Fruit fly (Drosophila melanogaster) whole organism, embryonic: Measurements from ENCODE around the gene CG5521.

ENCODE experiments used
- ATbp ChIP-seq: fragments of 200-800 bp; sonication (Bioruptor generic); optimal IDR thresholded peaks from 2 replicates; lab custom pipeline; 2017; ENCODE audit warnings: missing biosample characterization, mild to moderate bottlenecking, missing genetic modification characterization, missing genetic modification reagents
- Atf6 ChIP-seq: fragments of 200-800 bp; sonication (Bioruptor generic); IDR thresholded peaks from 2 replicates; pipeline ENCODE4 v1.3.6; 2022; ENCODE audit warnings: missing biosample characterization, missing genetic modification characterization
- CG10147 ChIP-seq: fragments of 200-800 bp; sonication (Bioruptor generic); optimal IDR thresholded peaks from 2 replicates; lab custom pipeline; 2019; ENCODE audit warnings: missing biosample characterization, mild to moderate bottlenecking, missing genetic modification characterization, moderate library complexity
- CG10431 ChIP-seq: fragments of 200-800 bp; sonication (Bioruptor generic); optimal IDR thresholded peaks from 3 replicates; lab custom pipeline; 2018; ENCODE audit warnings: missing biosample characterization, mild to moderate bottlenecking, missing genetic modification characterization
- CG1233 ChIP-seq: fragments of 200-800 bp; sonication (Bioruptor generic); optimal IDR thresholded peaks from 4 replicates; lab custom pipeline; 2018; ENCODE audit warnings: missing biosample characterization, mild to moderate bottlenecking, missing genetic modification characterization
- CG12659 ChIP-seq: fragments of 200-800 bp; sonication (Bioruptor generic); optimal IDR thresholded peaks from 3 replicates; lab custom pipeline; 2017; ENCODE audit warnings: mild to moderate bottlenecking, missing biosample characterization, missing genetic modification reagents, missing genetic modification characterization
- CG14050 ChIP-seq: fragments of 200-800 bp; sonication (Bioruptor generic); IDR thresholded peaks from 3 replicates; pipeline ENCODE4 v1.3.6; 2022; ENCODE audit warnings: missing biosample characterization, missing genetic modification characterization
- CG17328 ChIP-seq: fragments of 200-800 bp; sonication (Bioruptor generic); IDR thresholded peaks from 2 replicates; pipeline ENCODE4 v1.3.6; 2022; ENCODE audit warnings: missing biosample characterization, missing genetic modification characterization
- CG17568 ChIP-seq: fragments of 200-800 bp; sonication (Bioruptor generic); optimal IDR thresholded peaks from 2 replicates; lab custom pipeline; 2018; ENCODE audit warnings: missing biosample characterization, mild to moderate bottlenecking, missing genetic modification characterization, moderate library complexity
- CG18599 ChIP-seq: fragments of 200-800 bp; sonication (Bioruptor generic); optimal IDR thresholded peaks from 3 replicates; lab custom pipeline; 2017; ENCODE audit warnings: missing biosample characterization, missing genetic modification characterization, mild to moderate bottlenecking, moderate library complexity, missing genetic modification reagents
- CG18619 ChIP-seq: fragments of 200-800 bp; sonication (Bioruptor generic); optimal IDR thresholded peaks from 3 replicates; lab custom pipeline; 2017; ENCODE audit warnings: missing biosample characterization, mild to moderate bottlenecking, missing genetic modification characterization
- CG2875 ChIP-seq: fragments of 200-800 bp; sonication (Bioruptor generic); optimal IDR thresholded peaks from 2 replicates; lab custom pipeline; 2017; ENCODE audit warnings: missing biosample characterization, mild to moderate bottlenecking, missing genetic modification characterization, missing genetic modification reagents
- CG31441 ChIP-seq: fragments of 200-800 bp; sonication (Bioruptor generic); IDR thresholded peaks from 2 replicates; pipeline ENCODE4 v1.3.6; 2022; ENCODE audit warnings: missing biosample characterization, missing genetic modification characterization
- CG3995 ChIP-seq: fragments of 200-800 bp; sonication (Bioruptor generic); optimal IDR thresholded peaks from 3 replicates; lab custom pipeline; 2016; ENCODE audit warnings: missing biosample characterization, missing genetic modification characterization
- CG43689 ChIP-seq: fragments of 200-800 bp; sonication (Bioruptor generic); IDR thresholded peaks from 2 replicates; pipeline ENCODE4 v1.3.6; 2022; ENCODE audit warnings: missing biosample characterization, missing genetic modification characterization
- CG7839 ChIP-seq: fragments of 200-800 bp; sonication (Bioruptor generic); optimal IDR thresholded peaks from 3 replicates; lab custom pipeline; 2018; ENCODE audit warnings: missing biosample characterization, mild to moderate bottlenecking, missing genetic modification characterization, moderate library complexity
- CG9876 ChIP-seq: fragments of 200-800 bp; sonication (Bioruptor generic); optimal IDR thresholded peaks from 2 replicates; lab custom pipeline; 2016; ENCODE audit warnings: missing biosample characterization, missing genetic modification characterization
- CoRest ChIP-seq: fragments of 200-800 bp; sonication (Bioruptor generic); optimal IDR thresholded peaks from 3 replicates; lab custom pipeline; 2018; ENCODE audit warnings: missing biosample characterization, mild to moderate bottlenecking, missing genetic modification characterization, moderate library complexity
- Dek ChIP-seq: fragments of 200-800 bp; sonication (Bioruptor generic); optimal IDR thresholded peaks from 3 replicates; lab custom pipeline; 2019; ENCODE audit warnings: missing biosample characterization, mild to moderate bottlenecking, missing genetic modification characterization, moderate library complexity
- Eip74EF ChIP-seq, 2 experiments: fragments of 200-800 bp in 1 of 2; fragments of >200 bp in 1 of 2; sonication (Bioruptor generic) in 1 of 2; optimal IDR thresholded peaks; 2 replicates each; lab custom pipeline; 2017 to 2019; ENCODE audit warnings: missing biosample characterization in 2 of 2, missing genetic modification characterization in 2 of 2, mild to moderate bottlenecking in 1 of 2, moderate library complexity in 1 of 2
- Fer1 ChIP-seq: fragments of 200-800 bp; sonication (Bioruptor generic); optimal IDR thresholded peaks from 2 replicates; lab custom pipeline; 2017; ENCODE audit warnings: missing biosample characterization, mild to moderate bottlenecking, missing genetic modification characterization
- Lhr ChIP-seq: fragments of 200-800 bp; sonication (Bioruptor generic); optimal IDR thresholded peaks from 3 replicates; lab custom pipeline; 2017; ENCODE audit warnings: mild to moderate bottlenecking, missing biosample characterization, missing genetic modification reagents, missing genetic modification characterization
- Oaz ChIP-seq: fragments of 200-800 bp; sonication (Bioruptor generic); IDR thresholded peaks from 2 replicates; pipeline ENCODE4 v1.3.6; 2022; ENCODE audit warnings: missing biosample characterization, missing genetic modification characterization
- Optix ChIP-seq: fragments of 200-800 bp; sonication (Bioruptor generic); IDR thresholded peaks from 3 replicates; pipeline ENCODE4 v1.3.6; 2022; ENCODE audit warnings: missing biosample characterization, missing genetic modification characterization
- Trl ChIP-seq, 3 experiments: fragments of >200 bp in 2 of 3; fragments of 200-800 bp in 1 of 3; sonication (Bioruptor generic) in 1 of 3; optimal IDR thresholded peaks; 2 replicates in 1 of 3; 3 replicates in 2 of 3; lab custom pipeline; 2016 to 2017; ENCODE audit warnings: missing biosample characterization in 1 of 3, missing genetic modification characterization in 1 of 3
- Xbp1 ChIP-seq: fragments of 200-800 bp; sonication (Bioruptor generic); optimal IDR thresholded peaks from 3 replicates; lab custom pipeline; 2016; ENCODE audit warnings: missing biosample characterization, mild to moderate bottlenecking, missing genetic modification characterization
- ac ChIP-seq: fragments of 200-800 bp; sonication (Bioruptor generic); optimal IDR thresholded peaks from 3 replicates; lab custom pipeline; 2017; ENCODE audit warnings: missing biosample characterization, mild to moderate bottlenecking, missing genetic modification characterization
- az2 ChIP-seq: fragments of 200-800 bp; sonication (Bioruptor generic); optimal IDR thresholded peaks from 3 replicates; lab custom pipeline; 2016; ENCODE audit warnings: missing biosample characterization, missing genetic modification characterization
- bcd ChIP-seq: fragments of 200-800 bp; sonication (Bioruptor generic); optimal IDR thresholded peaks from 2 replicates; lab custom pipeline; 2017; ENCODE audit warnings: missing biosample characterization, mild to moderate bottlenecking, missing genetic modification characterization
- bigmax ChIP-seq: fragments of 200-800 bp; sonication (Bioruptor generic); optimal IDR thresholded peaks from 2 replicates; lab custom pipeline; 2018; ENCODE audit warnings: missing biosample characterization, mild to moderate bottlenecking, missing genetic modification characterization
- bsh ChIP-seq, 2 experiments: fragments of 200-800 bp; sonication (Bioruptor generic); optimal IDR thresholded peaks; 2 replicates each; lab custom pipeline; 2017 to 2018; ENCODE audit warnings: mild to moderate bottlenecking in 2 of 2, missing biosample characterization in 2 of 2, missing genetic modification characterization in 2 of 2, moderate library complexity in 1 of 2
- corto ChIP-seq: fragments of 200-800 bp; sonication (Bioruptor generic); optimal IDR thresholded peaks from 2 replicates; lab custom pipeline; 2016; ENCODE audit warnings: missing biosample characterization, mild to moderate bottlenecking, missing genetic modification characterization, moderate library complexity
- crc ChIP-seq: fragments of 200-800 bp; sonication (Bioruptor generic); optimal IDR thresholded peaks from 2 replicates; lab custom pipeline; 2016; ENCODE audit warnings: missing biosample characterization, missing genetic modification characterization
- dmrt11E ChIP-seq: fragments of 200-800 bp; sonication (Bioruptor generic); optimal IDR thresholded peaks from 3 replicates; lab custom pipeline; 2018; ENCODE audit warnings: missing biosample characterization, mild to moderate bottlenecking, missing genetic modification characterization, moderate library complexity
- dpn ChIP-seq, 2 experiments: fragments of 200-800 bp; sonication (Bioruptor generic); optimal IDR thresholded peaks; 3 replicates each; lab custom pipeline; 2016; ENCODE audit warnings: missing biosample characterization in 2 of 2, missing genetic modification characterization in 2 of 2
- ems ChIP-seq: fragments of 200-800 bp; sonication (Bioruptor generic); optimal IDR thresholded peaks from 3 replicates; lab custom pipeline; 2016; ENCODE audit warnings: missing biosample characterization, missing genetic modification characterization
- esg ChIP-seq: fragments of 200-800 bp; sonication (Bioruptor generic); conservative IDR thresholded peaks from 2 replicates; pipeline ENCODE4 v1.3.6; 2022; ENCODE audit warnings: missing biosample characterization, missing genetic modification characterization
- eve ChIP-seq, 2 experiments: fragments of >200 bp; optimal IDR thresholded peaks; 2 replicates each; lab custom pipeline; 2017; ENCODE audit warnings: missing biosample characterization in 2 of 2, missing genetic modification characterization in 2 of 2
- exex ChIP-seq: fragments of 200-800 bp; sonication (Bioruptor generic); optimal IDR thresholded peaks from 4 replicates; lab custom pipeline; 2018; ENCODE audit warnings: missing biosample characterization, mild to moderate bottlenecking, missing genetic modification characterization, moderate library complexity
- eyg ChIP-seq: fragments of 200-800 bp; sonication (Bioruptor generic); optimal IDR thresholded peaks from 3 replicates; lab custom pipeline; 2016; ENCODE audit warnings: missing biosample characterization, missing genetic modification characterization
- fd96Cb ChIP-seq: fragments of 200-800 bp; sonication (Bioruptor generic); optimal IDR thresholded peaks from 2 replicates; lab custom pipeline; 2018; ENCODE audit warnings: missing biosample characterization, mild to moderate bottlenecking, missing genetic modification characterization, moderate library complexity
- hkb ChIP-seq, 2 experiments: fragments of 200-800 bp in 1 of 2; fragments of >200 bp in 1 of 2; sonication (Bioruptor generic) in 1 of 2; IDR thresholded peaks in 1 of 2; optimal IDR thresholded peaks in 1 of 2; 2 replicates each; pipeline versions ENCODE4 v1.3.6 to Lab custom; 2017 to 2022; ENCODE audit warnings: missing biosample characterization in 1 of 2, missing genetic modification characterization in 1 of 2
- jing ChIP-seq: fragments of 200-800 bp; sonication (Bioruptor generic); optimal IDR thresholded peaks from 2 replicates; lab custom pipeline; 2018; ENCODE audit warnings: missing biosample characterization, mild to moderate bottlenecking, missing genetic modification characterization
- nerfin-1 ChIP-seq: fragments of 200-800 bp; sonication (Bioruptor generic); optimal IDR thresholded peaks from 3 replicates; lab custom pipeline; 2019; ENCODE audit warnings: missing biosample characterization, mild to moderate bottlenecking, missing genetic modification characterization, moderate library complexity
- nom ChIP-seq: fragments of 200-800 bp; sonication (Bioruptor generic); optimal IDR thresholded peaks from 2 replicates; lab custom pipeline; 2017; ENCODE audit warnings: missing biosample characterization, missing genetic modification characterization, mild to moderate bottlenecking, moderate library complexity, missing genetic modification reagents
- repo ChIP-seq: fragments of 200-800 bp; sonication (Bioruptor generic); optimal IDR thresholded peaks from 2 replicates; lab custom pipeline; 2016; ENCODE audit warnings: missing biosample characterization, missing genetic modification characterization
- sob ChIP-seq: fragments of 200-800 bp; sonication (Bioruptor generic); IDR thresholded peaks from 2 replicates; pipeline ENCODE4 v1.3.6; 2022; ENCODE audit warnings: missing biosample characterization, missing genetic modification characterization
- tgo ChIP-seq: fragments of 200-800 bp; sonication (Bioruptor generic); IDR thresholded peaks from 3 replicates; pipeline ENCODE4 v1.3.6; 2022; ENCODE audit warnings: missing biosample characterization, missing genetic modification characterization

CG5521 gene

dm6 chr3R:26928424-26928823, 38.3 kb upstream of the CG5521 start:
- TF ChIP-seq Oaz (GFP tag; lab: Robert Waterston, UW) = 0 out of 2 replicates have a peak, but pooled peaks have one; percentile 23
- peak; percentile 16 for TF ChIP-seq dmrt11E
- peak; percentile 37 for TF ChIP-seq CG17568
- no peak for TF ChIP-seq CG10431 (GFP tag; lab: Kevin White, UChicago)
- TF ChIP-seq Optix (GFP tag; lab: Robert Waterston, UW) = no peak
- TF ChIP-seq bsh (GFP tag; optimal IDR thresholded peaks at IDR 0.05; lab: Kevin White, UChicago) = peak; percentile 77 to 79
- TF ChIP-seq CG10147 (GFP tag; lab: Kevin White, UChicago) = peak; percentile 49
- TF ChIP-seq CG9876 (GFP tag; lab: Kevin White, UChicago) = no peak
- no peak for TF ChIP-seq crc (GFP tag; lab: Kevin White, UChicago)
- peak in 1 of 2 experiments; percentile 78 for TF ChIP-seq eve (GFP tag; optimal IDR thresholded peaks at IDR 0.05; lab: Kevin White, UChicago)
- TF ChIP-seq tgo (GFP tag; lab: Robert Waterston, UW) = peak; percentile 34; the same call in 2 of the 3 replicates
- peak; percentile 72 for TF ChIP-seq fd96Cb (tag; lab: Kevin White, UChicago)
- TF ChIP-seq CG43689 (GFP tag; lab: Robert Waterston, UW) = peak; percentile 39; the same call in 1 of the 2 replicates
- peak; percentile 86 for TF ChIP-seq corto (GFP tag; lab: Kevin White, UChicago)
- peak; percentile 13 for TF ChIP-seq CG1233 (GFP tag; lab: Kevin White, UChicago)
- TF ChIP-seq CG18599 (GFP tag; lab: Kevin White, UChicago) = peak; percentile 2
- TF ChIP-seq CG31441 (GFP tag; lab: Robert Waterston, UW) = peak; percentile 43; the same call in 1 of the 2 replicates
- TF ChIP-seq CG17328 = peak; percentile 79
- peak; percentile 43; the same call in 1 of the 2 replicates for TF ChIP-seq Atf6 (GFP tag; lab: Robert Waterston, UW)
- peak; percentile 57 for TF ChIP-seq jing (GFP tag; lab: Kevin White, UChicago)
- TF ChIP-seq exex (tag; lab: Kevin White, UChicago) = no peak
- peak; percentile 64 for TF ChIP-seq nom (GFP tag; lab: Kevin White, UChicago)
- peak; percentile 59 for TF ChIP-seq az2 (GFP tag; lab: Kevin White, UChicago)
- TF ChIP-seq CG7839 = peak; percentile 70
- peak; percentile 17 for TF ChIP-seq CG18619 (GFP tag; lab: Kevin White, UChicago)
- TF ChIP-seq esg = 0 out of 2 replicates have a peak, but pooled peaks have one; percentile 23
- TF ChIP-seq ATbp (GFP tag; lab: Kevin White, UChicago) = peak; percentile 50
- no peak for TF ChIP-seq eyg (GFP tag; lab: Kevin White, UChicago)
- peak; percentile 33 for TF ChIP-seq ems (GFP tag; lab: Kevin White, UChicago)
- no peak for TF ChIP-seq Lhr (GFP tag; lab: Kevin White, UChicago)
- no peak for TF ChIP-seq CG3995
- TF ChIP-seq Xbp1 (GFP tag; lab: Kevin White, UChicago) = peak; percentile 60
- TF ChIP-seq sob (GFP tag; lab: Robert Waterston, UW) = peak; percentile 64
- no peak for TF ChIP-seq CG2875 (GFP tag; lab: Kevin White, UChicago)
- TF ChIP-seq Dek (tag; lab: Kevin White, UChicago) = peak; percentile 28
- peak; percentile 48 for TF ChIP-seq CG12659 (GFP tag; lab: Kevin White, UChicago)
- peak; percentile 51 for TF ChIP-seq Fer1 (GFP tag; lab: Kevin White, UChicago)
- TF ChIP-seq dpn (GFP tag; optimal IDR thresholded peaks at IDR 0.05; lab: Kevin White, UChicago) = peak in 1 of 2 experiments; percentile 46
- peak in 1 of 2 experiments; percentile 59 for TF ChIP-seq Eip74EF (GFP tag; optimal IDR thresholded peaks at IDR 0.05; lab: Kevin White, UChicago)
- TF ChIP-seq bigmax (GFP tag; lab: Kevin White, UChicago) = no peak
- TF ChIP-seq CG14050 = peak; percentile 47; the same call in 1 of the 3 replicates
- peak; percentile 22 for TF ChIP-seq bcd (GFP tag; lab: Kevin White, UChicago)
- no peak for TF ChIP-seq repo (GFP tag; lab: Kevin White, UChicago)
- TF ChIP-seq hkb (optimal IDR thresholded peaks at IDR 0.05; lab: Kevin White, UChicago) = no peak
- peak; percentile 69; the same call in 1 of the 2 replicates for TF ChIP-seq hkb (GFP tag; IDR thresholded peaks at IDR 0.05; lab: Robert Waterston, UW)
- peak; percentile 72 for TF ChIP-seq CoRest (tag; lab: Kevin White, UChicago)
- TF ChIP-seq Trl (optimal IDR thresholded peaks at IDR 0.05; lab: Kevin White, UChicago) = no peak
- no peak for TF ChIP-seq Trl (GFP tag; optimal IDR thresholded peaks at IDR 0.05; lab: Kevin White, UChicago)
- TF ChIP-seq nerfin-1 = peak; percentile 19
- TF ChIP-seq ac = no peak
